Fruit fly (Drosophila melanogaster): ENCODE measurements around the gene nyo.

nyo gene

dm6 chr3R:31606242-31607143, 63.7 kb downstream of the nyo start:
- no peak for TF ChIP-seq cic (GFP tag; optimal IDR thresholded peaks at IDR 0.05)
- TF ChIP-seq Hr96 (GFP tag; optimal IDR thresholded peaks at IDR 0.05): peak; percentile 6
- TF ChIP-seq CG12768 (GFP tag; optimal IDR thresholded peaks at IDR 0.05): peak; percentile 2
- no peak for TF ChIP-seq Crg-1 (GFP tag; optimal IDR thresholded peaks at IDR 0.05)

DNA sequence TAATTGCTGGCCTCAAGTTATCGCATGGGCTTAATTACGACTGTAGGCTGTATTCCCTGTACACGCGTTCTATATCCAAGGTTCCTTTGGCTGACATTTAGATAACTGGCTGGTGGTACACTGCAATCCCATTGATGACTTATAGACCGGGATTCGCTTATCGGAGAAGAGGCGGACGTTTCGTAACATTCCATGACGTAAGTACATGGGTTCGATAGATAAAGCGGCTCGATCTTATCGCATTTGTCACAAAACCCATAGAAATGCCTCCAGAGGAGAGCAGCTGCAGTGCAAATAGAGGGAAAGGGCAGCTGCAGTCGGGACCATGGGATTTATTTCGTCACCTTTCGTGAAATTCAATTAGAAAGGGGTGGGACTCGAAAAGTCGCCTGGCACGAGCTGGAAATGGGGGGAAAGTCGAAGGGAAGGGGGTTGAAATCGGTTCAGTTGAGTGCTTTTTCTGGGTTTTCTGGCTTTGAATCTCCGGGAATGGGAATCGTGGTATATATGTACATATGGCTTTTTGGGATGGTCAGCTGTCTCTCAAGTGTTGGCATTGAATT, 64.5 kb downstream of the nyo start:
- TF ChIP-seq cnc (optimal IDR thresholded peaks at IDR 0.05) (no peak), CG7101 (tag; optimal IDR thresholded peaks at IDR 0.05) (no peak), CG1620 (GFP tag; optimal IDR thresholded peaks at IDR 0.05) (no peak), Hr96 (GFP tag; optimal IDR thresholded peaks at IDR 0.05) (no peak), bab1 (GFP tag; optimal IDR thresholded peaks at IDR 0.05) (no peak), Clk (GFP tag; optimal IDR thresholded peaks at IDR 0.05) (no peak), CG14711 (tag; optimal IDR thresholded peaks at IDR 0.05) (no peak)

DNA sequence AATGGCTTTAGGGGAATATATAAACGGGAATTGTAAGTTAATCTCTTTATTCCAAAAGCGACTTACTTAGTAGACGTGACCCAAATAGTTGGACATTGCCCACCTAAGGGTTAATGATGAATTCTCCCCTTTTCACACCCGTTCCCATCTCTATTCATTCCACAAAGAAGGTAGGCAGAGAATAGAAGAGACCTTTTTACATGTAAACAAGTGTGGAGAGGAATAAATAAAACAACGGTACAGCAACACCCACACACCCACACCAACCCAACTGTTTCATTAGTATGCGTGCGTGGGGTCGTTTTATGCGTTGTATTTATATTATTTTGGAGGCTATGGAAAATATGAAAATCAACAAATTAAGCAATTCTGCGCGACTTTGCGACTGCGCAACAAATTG, 65.2 kb downstream of the nyo start:
- no peak for TF ChIP-seq Clk (GFP tag; optimal IDR thresholded peaks at IDR 0.05)
- no peak for TF ChIP-seq CG5204 (GFP tag; optimal IDR thresholded peaks at IDR 0.05)
- peak; percentile 71 for TF ChIP-seq ovo (GFP tag; optimal IDR thresholded peaks at IDR 0.05)

dm6 chr3R:31608438-31609188, 65.8 kb downstream of the nyo start:
- peak; percentile 51 for TF ChIP-seq tj (GFP tag; optimal IDR thresholded peaks at IDR 0.05)
- peak; percentile 90 for TF ChIP-seq cic (GFP tag; optimal IDR thresholded peaks at IDR 0.05)
- TF ChIP-seq Crg-1 (GFP tag; optimal IDR thresholded peaks at IDR 0.05): no peak
- peak; percentile 75 for TF ChIP-seq ovo (GFP tag; optimal IDR thresholded peaks at IDR 0.05)
- TF ChIP-seq CG7045 (GFP tag; optimal IDR thresholded peaks at IDR 0.05): peak; percentile 25
- TF ChIP-seq kay (GFP tag; ENCODE audit: borderline replicate concordance): no peak
- no peak for TF ChIP-seq cnc (optimal IDR thresholded peaks at IDR 0.05)
- TF ChIP-seq toe (GFP tag; optimal IDR thresholded peaks at IDR 0.05): no peak
- peak; percentile 99 for TF ChIP-seq pad (GFP tag; optimal IDR thresholded peaks at IDR 0.05)
- TF ChIP-seq CG14711 (tag; optimal IDR thresholded peaks at IDR 0.05): no peak
- TF ChIP-seq CG1620 (GFP tag; optimal IDR thresholded peaks at IDR 0.05): no peak
- peak; percentile 56 for TF ChIP-seq Hr96 (GFP tag; optimal IDR thresholded peaks at IDR 0.05)
- peak; percentile 90 for TF ChIP-seq CG12768 (GFP tag; optimal IDR thresholded peaks at IDR 0.05)
- peak; percentile 39 for TF ChIP-seq Mnt (GFP tag; optimal IDR thresholded peaks at IDR 0.05)
- TF ChIP-seq CG11617 (GFP tag; optimal IDR thresholded peaks at IDR 0.05): peak; percentile 7
- TF ChIP-seq Clk (GFP tag; optimal IDR thresholded peaks at IDR 0.05): peak; percentile 24
- no peak for TF ChIP-seq CG5204 (GFP tag; optimal IDR thresholded peaks at IDR 0.05)
- TF ChIP-seq bab1 (GFP tag; optimal IDR thresholded peaks at IDR 0.05): peak; percentile 25
- no peak for TF ChIP-seq CG33017 (tag; optimal IDR thresholded peaks at IDR 0.05)
- peak; percentile 37 for TF ChIP-seq CG7101 (tag; optimal IDR thresholded peaks at IDR 0.05)

dm6 chr3R:31609413-31610054, 66.7 kb downstream of the nyo start:
- TF ChIP-seq Clk (GFP tag; optimal IDR thresholded peaks at IDR 0.05) (peak; percentile 24), Hr96 (GFP tag; optimal IDR thresholded peaks at IDR 0.05) (peak; percentile 19), Mnt (GFP tag; optimal IDR thresholded peaks at IDR 0.05) (peak; percentile 68), pad (GFP tag; optimal IDR thresholded peaks at IDR 0.05) (peak; percentile 25), cnc (optimal IDR thresholded peaks at IDR 0.05) (no peak), CG14711 (tag; optimal IDR thresholded peaks at IDR 0.05) (peak; percentile 59), CG7101 (tag; optimal IDR thresholded peaks at IDR 0.05) (peak; percentile 68), bab1 (GFP tag; optimal IDR thresholded peaks at IDR 0.05) (peak; percentile 79), CG1620 (GFP tag; optimal IDR thresholded peaks at IDR 0.05) (peak; percentile 68), CG12768 (GFP tag; optimal IDR thresholded peaks at IDR 0.05) (peak; percentile 9), kay (GFP tag; ENCODE audit: borderline replicate concordance) (no peak), CG33017 (tag; optimal IDR thresholded peaks at IDR 0.05) (peak; percentile 59), ovo (GFP tag; optimal IDR thresholded peaks at IDR 0.05) (peak; percentile 83), CG5204 (GFP tag; optimal IDR thresholded peaks at IDR 0.05) (no peak)
